Worm (Caenorhabditis elegans) whole organism, late embryonic: ENCODE measurements around the gene sdc-3.

Experiments
- C08G9.2 ChIP-seq: sonication (generic microtip); optimal IDR thresholded peaks from 2 replicates; lab custom pipeline; 2016; ENCODE audit warnings: mild to moderate bottlenecking, missing genetic modification characterization, moderate library complexity, missing compliant biosample characterization
- C38D4.7 ChIP-seq: fragments of 200-800 bp; sonication (Bioruptor generic); optimal IDR thresholded peaks from 2 replicates; lab custom pipeline; 2018; ENCODE audit warnings: mild to moderate bottlenecking, missing genetic modification characterization, moderate library complexity, missing compliant biosample characterization
- K02D7.2 ChIP-seq: sonication (generic microtip); optimal IDR thresholded peaks from 2 replicates; lab custom pipeline; 2017; ENCODE audit warnings: mild to moderate bottlenecking, missing genetic modification characterization, missing compliant biosample characterization
- K09A11.1 ChIP-seq: sonication (generic microtip); optimal IDR thresholded peaks from 2 replicates; lab custom pipeline; 2017; ENCODE audit warnings: antibody characterized with exemption, mild to moderate bottlenecking, missing genetic modification characterization, missing compliant biosample characterization; ENCODE audit not compliant: insufficient read depth
- ama-1 ChIP-seq: fragments of 150-350 bp; optimal IDR thresholded peaks from 2 replicates; lab custom pipeline; 2014
- ceh-14 ChIP-seq: sonication (generic microtip); optimal IDR thresholded peaks from 2 replicates; lab custom pipeline; 2016; ENCODE audit warnings: missing genotype, missing genetic modification characterization, missing compliant biosample characterization
- ceh-22 ChIP-seq: sonication (generic microtip); optimal IDR thresholded peaks from 2 replicates; lab custom pipeline; 2017; ENCODE audit warnings: missing biosample characterization, missing genetic modification characterization
- ceh-31 ChIP-seq: sonication (generic microtip); optimal IDR thresholded peaks from 2 replicates; lab custom pipeline; 2016; ENCODE audit warnings: missing genetic modification characterization, missing compliant biosample characterization
- ceh-34 ChIP-seq: sonication (generic microtip); optimal IDR thresholded peaks from 2 replicates; lab custom pipeline; 2016; ENCODE audit warnings: mild to moderate bottlenecking, missing genetic modification characterization, missing compliant biosample characterization
- ceh-45 ChIP-seq: fragments of 200-800 bp; sonication (Bioruptor generic); IDR thresholded peaks from 2 replicates; pipeline ENCODE4 v1.3.6; 2022; ENCODE audit warnings: missing genetic modification reagents, missing genetic modification characterization, missing compliant biosample characterization
- ceh-6 ChIP-seq: fragments of 200-800 bp; sonication (Bioruptor generic); optimal IDR thresholded peaks from 2 replicates; lab custom pipeline; 2018; ENCODE audit warnings: mild to moderate bottlenecking, missing genetic modification characterization, missing compliant biosample characterization
- ceh-9 ChIP-seq: sonication (generic microtip); optimal IDR thresholded peaks from 2 replicates; lab custom pipeline; 2016; ENCODE audit warnings: mild to moderate bottlenecking, missing genetic modification characterization, inconsistent platforms, missing compliant biosample characterization
- che-1 ChIP-seq: sonication (generic microtip); optimal IDR thresholded peaks from 2 replicates; lab custom pipeline; 2016; ENCODE audit warnings: mild to moderate bottlenecking, missing genetic modification characterization, missing compliant biosample characterization
- dmd-4 ChIP-seq: sonication (generic microtip); optimal IDR thresholded peaks from 2 replicates; lab custom pipeline; 2016; ENCODE audit warnings: borderline replicate concordance, missing genetic modification characterization, missing compliant biosample characterization
- elt-4 ChIP-seq: sonication (generic microtip); optimal IDR thresholded peaks from 2 replicates; lab custom pipeline; 2016; ENCODE audit warnings: missing genetic modification characterization, missing compliant biosample characterization
- ets-4 ChIP-seq: sonication (generic microtip); optimal IDR thresholded peaks from 2 replicates; lab custom pipeline; 2016; ENCODE audit warnings: missing genetic modification characterization, missing compliant biosample characterization
- eyg-1 ChIP-seq: sonication (generic microtip); optimal IDR thresholded peaks from 2 replicates; lab custom pipeline; 2016; ENCODE audit warnings: missing genotype, missing genetic modification characterization, missing compliant biosample characterization
- fax-1 ChIP-seq: sonication (generic microtip); optimal IDR thresholded peaks from 2 replicates; lab custom pipeline; 2016; ENCODE audit warnings: missing genotype, missing genetic modification characterization, missing compliant biosample characterization
- gmeb-2 ChIP-seq: sonication (generic microtip); optimal IDR thresholded peaks from 2 replicates; lab custom pipeline; 2016; ENCODE audit warnings: missing genetic modification characterization, inconsistent platforms, missing compliant biosample characterization
- hlh-15 ChIP-seq: sonication (generic microtip); optimal IDR thresholded peaks from 2 replicates; lab custom pipeline; 2016; ENCODE audit warnings: missing genetic modification characterization, missing compliant biosample characterization
- hlh-8 ChIP-seq: sonication (generic microtip); optimal IDR thresholded peaks from 2 replicates; lab custom pipeline; 2016; ENCODE audit warnings: missing genotype, missing genetic modification characterization, missing compliant biosample characterization
- lim-6 ChIP-seq: sonication (generic microtip); optimal IDR thresholded peaks from 2 replicates; lab custom pipeline; 2016; ENCODE audit warnings: missing genetic modification characterization, missing compliant biosample characterization
- nhr-11 ChIP-seq: fragments of 150-350 bp; optimal IDR thresholded peaks from 2 replicates; lab custom pipeline; 2014; ENCODE audit warnings: missing biosample characterization, missing genetic modification characterization
- nhr-232 ChIP-seq: sonication (generic microtip); optimal IDR thresholded peaks from 2 replicates; lab custom pipeline; 2016; ENCODE audit warnings: missing genetic modification characterization, missing compliant biosample characterization
- odd-2 ChIP-seq: sonication (generic microtip); optimal IDR thresholded peaks from 2 replicates; lab custom pipeline; 2017; ENCODE audit warnings: antibody characterized with exemption, mild to moderate bottlenecking, missing genetic modification characterization, missing compliant biosample characterization
- pag-3 ChIP-seq: sonication (generic microtip); optimal IDR thresholded peaks from 2 replicates; lab custom pipeline; 2016; ENCODE audit warnings: missing compliant biosample characterization, missing genetic modification characterization, borderline replicate concordance
- pha-2 ChIP-seq: sonication (generic microtip); optimal IDR thresholded peaks from 2 replicates; lab custom pipeline; 2017; ENCODE audit warnings: mild to moderate bottlenecking, missing genetic modification characterization, missing compliant biosample characterization
- pros-1 ChIP-seq: fragments of 150-350 bp; optimal IDR thresholded peaks from 2 replicates; lab custom pipeline; 2014; ENCODE audit warnings: missing biosample characterization, missing genetic modification reagents, missing genetic modification characterization
- ref-2 ChIP-seq: sonication (generic microtip); optimal IDR thresholded peaks from 2 replicates; lab custom pipeline; 2016; ENCODE audit warnings: missing genetic modification characterization, missing compliant biosample characterization
- rnt-1 ChIP-seq: sonication (generic microtip); optimal IDR thresholded peaks from 2 replicates; lab custom pipeline; 2016; ENCODE audit warnings: missing genetic modification characterization, missing compliant biosample characterization
- sox-2 ChIP-seq: fragments of 200-800 bp; sonication (Bioruptor generic); IDR thresholded peaks from 2 replicates; pipeline ENCODE4 v1.3.6; 2022; ENCODE audit warnings: missing genetic modification reagents, missing genetic modification characterization, missing compliant biosample characterization
- sox-4 ChIP-seq: sonication (generic microtip); optimal IDR thresholded peaks from 2 replicates; lab custom pipeline; 2017; ENCODE audit warnings: mild to moderate bottlenecking, missing genetic modification characterization, inconsistent platforms, missing compliant biosample characterization
- tbx-7 ChIP-seq: sonication (generic microtip); optimal IDR thresholded peaks from 2 replicates; lab custom pipeline; 2016; ENCODE audit warnings: missing genotype, missing genetic modification characterization, missing compliant biosample characterization
- ttx-3 ChIP-seq: sonication (generic microtip); optimal IDR thresholded peaks from 2 replicates; lab custom pipeline; 2016; ENCODE audit warnings: missing genetic modification reagents, missing genetic modification characterization, missing compliant biosample characterization
- unc-3 ChIP-seq, 2 experiments: fragments of 200-800 bp in 1 of 2; sonication (Bioruptor generic) in 1 of 2; sonication (generic microtip) in 1 of 2; conservative IDR thresholded peaks in 1 of 2; optimal IDR thresholded peaks in 1 of 2; 2 replicates each; pipeline versions ENCODE4 v1.3.6 to Lab custom; 2016 to 2022; ENCODE audit warnings: missing compliant biosample characterization in 2 of 2, missing genetic modification characterization in 2 of 2, missing genetic modification reagents in 1 of 2
- unc-42 ChIP-seq: sonication (generic microtip); optimal IDR thresholded peaks from 2 replicates; lab custom pipeline; 2016; ENCODE audit warnings: missing genotype, missing genetic modification characterization, missing compliant biosample characterization
- unc-55 ChIP-seq: sonication (generic microtip); optimal IDR thresholded peaks from 2 replicates; lab custom pipeline; 2017; ENCODE audit warnings: missing biosample characterization, missing genetic modification reagents, missing genetic modification characterization

The sdc-3 gene

ce11 chrV:15002184-15002690 lies 45.8 kb downstream of the sdc-3 start, which contains the start of the genes fib-1 and mut-15 (continued):
- TF ChIP-seq nhr-232 (tag; lab: Kevin White, UChicago) (no peak), unc-3 (GFP tag; conservative IDR thresholded peaks at IDR 0.05; lab: Robert Waterston, UW) (no peak), unc-3 (tag; optimal IDR thresholded peaks at IDR 0.05; lab: Kevin White, UChicago) (peak; percentile 85), hlh-15 (tag; lab: Kevin White, UChicago) (peak; percentile 77), hlh-8 (tag; lab: Kevin White, UChicago) (peak; percentile 77), sox-4 (tag; lab: Kevin White, UChicago) (peak; percentile 21), fax-1 (tag; lab: Kevin White, UChicago) (peak; percentile 90), sox-2 (no peak), ceh-9 (tag; lab: Kevin White, UChicago) (no peak), pag-3 (tag; lab: Kevin White, UChicago) (peak; percentile 71), ceh-31 (tag; lab: Kevin White, UChicago) (peak; percentile 99), tbx-7 (peak; percentile 89), ceh-22 (tag; lab: Kevin White, UChicago) (no peak), ttx-3 (tag; lab: Kevin White, UChicago) (peak; percentile 45), nhr-11 (no peak), pha-2 (tag; lab: Kevin White, UChicago) (peak; percentile 51), ceh-6 (GFP tag; lab: Kevin White, UChicago) (peak; percentile 30), unc-42 (tag; lab: Kevin White, UChicago) (peak; percentile 91), ceh-45 (0 out of 2 replicates have a peak, but pooled peaks have one; percentile 18)

- no peak for TF ChIP-seq rnt-1
- no peak for TF ChIP-seq ceh-14 (tag; lab: Kevin White, UChicago)
- TF ChIP-seq gmeb-2 (tag; lab: Kevin White, UChicago) = no peak
- TF ChIP-seq ceh-9 (tag; lab: Kevin White, UChicago) = no peak
- TF ChIP-seq ama-1 (lab: Kevin White, UChicago) = no peak
- TF ChIP-seq unc-55 (GFP tag; lab: Kevin White, UChicago) = no peak
- TF ChIP-seq hlh-8 (tag; lab: Kevin White, UChicago) = no peak
- no peak for TF ChIP-seq elt-4 (tag; lab: Kevin White, UChicago)
- TF ChIP-seq K09A11.1 (tag; lab: Kevin White, UChicago) = no peak
- TF ChIP-seq, all 69 proteins: peak for 0
Observed at ce11 chrV:15001536-15001935, 46.5 kb downstream of the sdc-3 start.

ce11 chrV:15000055-15000704 lies 47.8 kb downstream of the sdc-3 start, which contains the start of gene rps-16:
Gene rps-16 (minus strand): TSS chrV:15000541.
- TF ChIP-seq gmeb-2 (tag; lab: Kevin White, UChicago) = no peak
- TF ChIP-seq eyg-1 = no peak
- TF ChIP-seq K02D7.2 (tag; lab: Kevin White, UChicago) = no peak
- TF ChIP-seq pros-1 = no peak
- no peak for TF ChIP-seq odd-2 (tag; lab: Kevin White, UChicago)
- no peak for TF ChIP-seq fax-1 (tag; lab: Kevin White, UChicago)
- no peak for TF ChIP-seq dmd-4 (tag; lab: Kevin White, UChicago)
- no peak for TF ChIP-seq K09A11.1 (tag; lab: Kevin White, UChicago)
- no peak for TF ChIP-seq C38D4.7
- no peak for TF ChIP-seq ets-4 (tag; lab: Kevin White, UChicago)
- no peak for TF ChIP-seq ceh-6 (GFP tag; lab: Kevin White, UChicago)
- TF ChIP-seq, all 69 proteins: peak for 0

- TF ChIP-seq tbx-7 = no peak
- TF ChIP-seq ttx-3 (tag; lab: Kevin White, UChicago) = no peak
- TF ChIP-seq C08G9.2 (tag; lab: Kevin White, UChicago) = no peak
- TF ChIP-seq ref-2 (tag; lab: Kevin White, UChicago) = no peak
- TF ChIP-seq lim-6 (tag; lab: Kevin White, UChicago) = no peak
- TF ChIP-seq eyg-1 = no peak
- TF ChIP-seq hlh-15 (tag; lab: Kevin White, UChicago) = no peak
- no peak for TF ChIP-seq che-1
- no peak for TF ChIP-seq ceh-34 (tag; lab: Kevin White, UChicago)
- TF ChIP-seq ceh-9 (tag; lab: Kevin White, UChicago) = no peak
- TF ChIP-seq pha-2 (tag; lab: Kevin White, UChicago) = no peak
Observed at ce11 chrV:14999485-15000023, 48.5 kb downstream of the sdc-3 start, which contains the start of gene T01C3.11. Gene T01C3.11 (plus strand): TSS chrV:14999535.
